Fruit fly (Drosophila melanogaster) whole organism, embryonic: Measurements from ENCODE around the gene KP78a.

Experiments used
- Adf1 ChIP-seq: fragments of 200-800 bp; sonication (Bioruptor generic); IDR thresholded peaks from 2 replicates; pipeline ENCODE4 v1.3.6; 2022; ENCODE audit warnings: missing biosample characterization, missing genetic modification characterization
- Aef1 ChIP-seq: fragments of 200-800 bp; sonication (Bioruptor generic); IDR thresholded peaks from 3 replicates; pipeline ENCODE4 v1.3.6; 2022; ENCODE audit warnings: missing biosample characterization, missing genetic modification characterization
- B-H1 ChIP-seq: fragments of 200-800 bp; sonication (Bioruptor generic); IDR thresholded peaks from 3 replicates; pipeline ENCODE4 v1.3.6; 2022; ENCODE audit warnings: missing biosample characterization, missing genetic modification characterization
- Bdp1 ChIP-seq: fragments of 200-800 bp; sonication (Bioruptor generic); optimal IDR thresholded peaks from 3 replicates; lab custom pipeline; 2016; ENCODE audit warnings: missing biosample characterization, missing genetic modification characterization
- Bgb ChIP-seq: fragments of 200-800 bp; sonication (Bioruptor generic); IDR thresholded peaks from 2 replicates; pipeline ENCODE4 v1.3.6; 2022; ENCODE audit warnings: missing biosample characterization, missing genetic modification characterization; ENCODE audit not compliant: partially characterized antibody
- Blimp-1 ChIP-seq: fragments of 200-800 bp; sonication (Bioruptor generic); optimal IDR thresholded peaks from 3 replicates; lab custom pipeline; 2018; ENCODE audit warnings: missing biosample characterization, missing genetic modification characterization, mild to moderate bottlenecking, moderate library complexity, missing genetic modification reagents
- CG10321 ChIP-seq: fragments of 200-800 bp; sonication (Bioruptor generic); IDR thresholded peaks from 2 replicates; pipeline ENCODE4 v1.3.6; 2022; ENCODE audit warnings: missing biosample characterization, missing genetic modification characterization
- CG11398 ChIP-seq: fragments of 200-800 bp; sonication (Bioruptor generic); optimal IDR thresholded peaks from 2 replicates; lab custom pipeline; 2016; ENCODE audit warnings: missing biosample characterization, missing genetic modification characterization
- CG12219 ChIP-seq: fragments of 200-800 bp; sonication (Bioruptor generic); optimal IDR thresholded peaks from 3 replicates; lab custom pipeline; 2018; ENCODE audit warnings: missing biosample characterization, mild to moderate bottlenecking, missing genetic modification characterization
- CG12236 ChIP-seq: fragments of 200-800 bp; sonication (Bioruptor generic); optimal IDR thresholded peaks from 2 replicates; lab custom pipeline; 2016; ENCODE audit warnings: missing biosample characterization, missing genetic modification characterization
- CG1233 ChIP-seq: fragments of 200-800 bp; sonication (Bioruptor generic); optimal IDR thresholded peaks from 4 replicates; lab custom pipeline; 2018; ENCODE audit warnings: missing biosample characterization, mild to moderate bottlenecking, missing genetic modification characterization
- CG12942 ChIP-seq: fragments of 200-800 bp; sonication (Bioruptor generic); optimal IDR thresholded peaks from 3 replicates; lab custom pipeline; 2016; ENCODE audit warnings: missing biosample characterization, missing genetic modification characterization
- CG13624 ChIP-seq: fragments of 200-800 bp; sonication (Bioruptor generic); optimal IDR thresholded peaks from 2 replicates; lab custom pipeline; 2016; ENCODE audit warnings: missing biosample characterization, missing genetic modification characterization
- CG18619 ChIP-seq: fragments of 200-800 bp; sonication (Bioruptor generic); optimal IDR thresholded peaks from 3 replicates; lab custom pipeline; 2017; ENCODE audit warnings: missing biosample characterization, mild to moderate bottlenecking, missing genetic modification characterization
- CG2116 ChIP-seq: fragments of 200-800 bp; sonication (Bioruptor generic); optimal IDR thresholded peaks from 3 replicates; lab custom pipeline; 2018; ENCODE audit warnings: missing biosample characterization, mild to moderate bottlenecking, missing genetic modification characterization
- CG2678 ChIP-seq: fragments of 200-800 bp; sonication (Bioruptor generic); optimal IDR thresholded peaks from 3 replicates; lab custom pipeline; 2019; ENCODE audit warnings: missing biosample characterization, mild to moderate bottlenecking, missing genetic modification characterization, moderate library complexity
- CG3281 ChIP-seq: fragments of 200-800 bp; sonication (Bioruptor generic); optimal IDR thresholded peaks from 3 replicates; lab custom pipeline; 2017; ENCODE audit warnings: missing biosample characterization, mild to moderate bottlenecking, missing genetic modification characterization
- CG4282 ChIP-seq: fragments of 200-800 bp; sonication (Bioruptor generic); optimal IDR thresholded peaks from 2 replicates; lab custom pipeline; 2016; ENCODE audit warnings: missing biosample characterization, missing genetic modification characterization
- CG6689 ChIP-seq: fragments of 200-800 bp; sonication (Bioruptor generic); IDR thresholded peaks from 2 replicates; pipeline ENCODE4 v1.3.6; 2022; ENCODE audit warnings: missing biosample characterization, missing genetic modification characterization
- CG7357 ChIP-seq: fragments of 200-800 bp; sonication (Bioruptor generic); IDR thresholded peaks from 3 replicates; pipeline ENCODE4 v1.3.6; 2022; ENCODE audit warnings: missing biosample characterization, missing genetic modification characterization
- CG8281 ChIP-seq: fragments of 200-800 bp; sonication (Bioruptor generic); optimal IDR thresholded peaks from 2 replicates; lab custom pipeline; 2018; ENCODE audit warnings: missing biosample characterization, mild to moderate bottlenecking, missing genetic modification characterization, moderate library complexity
- CG8359 ChIP-seq: fragments of 200-800 bp; sonication (Bioruptor generic); optimal IDR thresholded peaks from 2 replicates; lab custom pipeline; 2017; ENCODE audit warnings: missing biosample characterization, mild to moderate bottlenecking, missing genetic modification characterization, borderline replicate concordance
- CG8478 ChIP-seq: fragments of >200 bp; optimal IDR thresholded peaks from 2 replicates; lab custom pipeline; 2018
- CG9817 ChIP-seq: fragments of 200-800 bp; sonication (Bioruptor generic); optimal IDR thresholded peaks from 2 replicates; lab custom pipeline; 2018; ENCODE audit warnings: missing biosample characterization, mild to moderate bottlenecking, missing genetic modification characterization, moderate library complexity
- CTCF ChIP-seq: fragments of 200-800 bp; sonication (Bioruptor generic); optimal IDR thresholded peaks from 2 replicates; lab custom pipeline; 2017; ENCODE audit warnings: missing biosample characterization, mild to moderate bottlenecking, missing genetic modification characterization, moderate library complexity
- CoRest ChIP-seq: fragments of 200-800 bp; sonication (Bioruptor generic); optimal IDR thresholded peaks from 3 replicates; lab custom pipeline; 2018; ENCODE audit warnings: missing biosample characterization, mild to moderate bottlenecking, missing genetic modification characterization, moderate library complexity
- Fer2 ChIP-seq: fragments of 200-800 bp; sonication (Bioruptor generic); optimal IDR thresholded peaks from 2 replicates; lab custom pipeline; 2018; ENCODE audit warnings: missing biosample characterization, mild to moderate bottlenecking, missing genetic modification characterization, moderate library complexity
- HLHmδ ChIP-seq: fragments of 200-800 bp; sonication (Bioruptor generic); optimal IDR thresholded peaks from 2 replicates; lab custom pipeline; 2018; ENCODE audit warnings: missing biosample characterization, mild to moderate bottlenecking, missing genetic modification characterization, moderate library complexity
- Hey ChIP-seq: fragments of 200-800 bp; sonication (Bioruptor generic); optimal IDR thresholded peaks from 3 replicates; lab custom pipeline; 2018; ENCODE audit warnings: missing biosample characterization, mild to moderate bottlenecking, missing genetic modification characterization
- Nf-YB ChIP-seq: fragments of 200-800 bp; sonication (Bioruptor generic); optimal IDR thresholded peaks from 3 replicates; lab custom pipeline; 2019; ENCODE audit warnings: missing biosample characterization, mild to moderate bottlenecking, missing genetic modification characterization, moderate library complexity
- Optix ChIP-seq: fragments of 200-800 bp; sonication (Bioruptor generic); IDR thresholded peaks from 3 replicates; pipeline ENCODE4 v1.3.6; 2022; ENCODE audit warnings: missing biosample characterization, missing genetic modification characterization
- Ptx1 ChIP-seq: fragments of 200-800 bp; sonication (Bioruptor generic); IDR thresholded peaks from 2 replicates; pipeline ENCODE4 v1.3.6; 2022; ENCODE audit warnings: missing biosample characterization, missing genetic modification characterization
- Trl ChIP-seq, 3 experiments: fragments of >200 bp in 2 of 3; fragments of 200-800 bp in 1 of 3; sonication (Bioruptor generic) in 1 of 3; optimal IDR thresholded peaks; 2 replicates in 1 of 3; 3 replicates in 2 of 3; lab custom pipeline; 2016 to 2017; ENCODE audit warnings: missing biosample characterization in 1 of 3, missing genetic modification characterization in 1 of 3
- ap ChIP-seq: fragments of 200-800 bp; sonication (Bioruptor generic); IDR thresholded peaks from 2 replicates; pipeline ENCODE4 v1.3.6; 2022; ENCODE audit warnings: missing biosample characterization, missing genetic modification characterization
- ato ChIP-seq: fragments of 200-800 bp; sonication (Bioruptor generic); IDR thresholded peaks from 2 replicates; pipeline ENCODE4 v1.3.6; 2022; ENCODE audit warnings: missing biosample characterization, missing genetic modification characterization; ENCODE audit not compliant: partially characterized antibody
- br ChIP-seq: fragments of >200 bp; optimal IDR thresholded peaks from 2 replicates; lab custom pipeline; 2017
- chinmo ChIP-seq: fragments of 200-800 bp; sonication (Bioruptor generic); IDR thresholded peaks from 4 replicates; pipeline ENCODE4 v1.3.6; 2022; ENCODE audit warnings: missing biosample characterization, missing genetic modification characterization; ENCODE audit not compliant: partially characterized antibody
- chn ChIP-seq: fragments of 200-800 bp; sonication (Bioruptor generic); optimal IDR thresholded peaks from 2 replicates; lab custom pipeline; 2016; ENCODE audit warnings: missing biosample characterization, missing genetic modification characterization
- dmrt99B ChIP-seq: fragments of 200-800 bp; sonication (Bioruptor generic); optimal IDR thresholded peaks from 2 replicates; lab custom pipeline; 2018; ENCODE audit warnings: missing biosample characterization, mild to moderate bottlenecking, missing genetic modification characterization, moderate library complexity
- emc ChIP-seq: fragments of 200-800 bp; sonication (Bioruptor generic); optimal IDR thresholded peaks from 2 replicates; lab custom pipeline; 2016; ENCODE audit warnings: missing biosample characterization, missing genetic modification characterization
- gcm2 ChIP-seq: fragments of 200-800 bp; sonication (Bioruptor generic); optimal IDR thresholded peaks from 2 replicates; lab custom pipeline; 2016; ENCODE audit warnings: missing biosample characterization, missing genetic modification characterization
- grn ChIP-seq: fragments of 200-800 bp; sonication (Bioruptor generic); optimal IDR thresholded peaks from 3 replicates; lab custom pipeline; 2017; ENCODE audit warnings: missing biosample characterization, missing genetic modification characterization
- jing ChIP-seq: fragments of 200-800 bp; sonication (Bioruptor generic); optimal IDR thresholded peaks from 2 replicates; lab custom pipeline; 2018; ENCODE audit warnings: missing biosample characterization, mild to moderate bottlenecking, missing genetic modification characterization
- kah ChIP-seq: fragments of 200-800 bp; sonication (Bioruptor generic); optimal IDR thresholded peaks from 2 replicates; lab custom pipeline; 2018; ENCODE audit warnings: missing biosample characterization, mild to moderate bottlenecking, missing genetic modification characterization
- org-1 ChIP-seq: fragments of 200-800 bp; sonication (Bioruptor generic); optimal IDR thresholded peaks from 2 replicates; lab custom pipeline; 2017; ENCODE audit warnings: missing biosample characterization, missing genetic modification characterization
- rib ChIP-seq: fragments of 200-800 bp; sonication (Bioruptor generic); IDR thresholded peaks from 2 replicates; pipeline ENCODE4 v1.3.6; 2022; ENCODE audit warnings: missing biosample characterization, missing genetic modification characterization
- sens ChIP-seq: fragments of 200-800 bp; sonication (Bioruptor generic); peaks from one replicate; lab custom pipeline; 2016; ENCODE audit warnings: missing biosample characterization, missing genetic modification characterization
- sens-2 ChIP-seq: fragments of 200-800 bp; sonication (Bioruptor generic); IDR thresholded peaks from 2 replicates; pipeline ENCODE4 v1.3.6; 2022; ENCODE audit warnings: missing biosample characterization, missing genetic modification characterization
- slou ChIP-seq: fragments of 200-800 bp; sonication (Bioruptor generic); optimal IDR thresholded peaks from 3 replicates; lab custom pipeline; 2016; ENCODE audit warnings: missing biosample characterization, missing genetic modification characterization
- sob ChIP-seq: fragments of 200-800 bp; sonication (Bioruptor generic); IDR thresholded peaks from 2 replicates; pipeline ENCODE4 v1.3.6; 2022; ENCODE audit warnings: missing biosample characterization, missing genetic modification characterization
- stwl ChIP-seq: fragments of 200-800 bp; sonication (Bioruptor generic); optimal IDR thresholded peaks from 3 replicates; lab custom pipeline; 2018; ENCODE audit warnings: missing biosample characterization, mild to moderate bottlenecking, missing genetic modification characterization, moderate library complexity
- vvl ChIP-seq: fragments of 200-800 bp; sonication (Bioruptor generic); IDR thresholded peaks from 2 replicates; pipeline ENCODE4 v1.3.6; 2022; ENCODE audit warnings: missing biosample characterization, missing genetic modification characterization

Gene KP78a

dm6 chr3R:11392805-11393204 lies 39.9 kb upstream of the KP78a start (continued):
- TF ChIP-seq CG2116 (GFP tag; lab: Kevin White, UChicago), result peak; percentile 51
- TF ChIP-seq sob (GFP tag; lab: Robert Waterston, UW), result no peak; the same call in 1 of the 2 replicates
- TF ChIP-seq CoRest (tag; lab: Kevin White, UChicago), result peak; percentile 63
- peak; percentile 83 for TF ChIP-seq sens-2 (GFP tag; lab: Robert Waterston, UW)
- no peak for TF ChIP-seq CG3281 (GFP tag; lab: Kevin White, UChicago)
- TF ChIP-seq Ptx1 (GFP tag; lab: Robert Waterston, UW), result peak; percentile 59; the same call in 1 of the 2 replicates
- peak; percentile 36 for TF ChIP-seq slou (GFP tag; lab: Kevin White, UChicago)
- peak; percentile 93 for TF ChIP-seq stwl (tag; lab: Kevin White, UChicago)
- TF ChIP-seq Bgb (GFP tag; lab: Robert Waterston, UW), result no peak
- TF ChIP-seq vvl (GFP tag; lab: Robert Waterston, UW), result no peak
- TF ChIP-seq Fer2 (tag; lab: Kevin White, UChicago), result peak; percentile 44
- TF ChIP-seq CG10321 (GFP tag; lab: Robert Waterston, UW), result peak; percentile 41; the same call in 1 of the 2 replicates
- TF ChIP-seq rib, result no peak
- peak; percentile 89 for TF ChIP-seq sens (GFP tag; lab: Kevin White, UChicago)
- peak; percentile 46 for TF ChIP-seq CG13624 (GFP tag; lab: Kevin White, UChicago)
- TF ChIP-seq ato (GFP tag; lab: Robert Waterston, UW), result no peak
- peak; percentile 67 for TF ChIP-seq ap (GFP tag; lab: Robert Waterston, UW)
- TF ChIP-seq Adf1 (GFP tag; lab: Robert Waterston, UW), result no peak
- TF ChIP-seq CG6689, result peak; percentile 45; the same call in 1 of the 2 replicates
- no peak for TF ChIP-seq br (lab: Kevin White, UChicago)
- TF ChIP-seq Bdp1 (GFP tag; lab: Kevin White, UChicago), result peak; percentile 37
- no peak for TF ChIP-seq gcm2
- TF ChIP-seq Blimp-1 (GFP tag; lab: Kevin White, UChicago), result no peak
- peak; percentile 21 for TF ChIP-seq CG12942
- TF ChIP-seq CG18619, result peak; percentile 73
- TF ChIP-seq emc (GFP tag; lab: Kevin White, UChicago), result no peak
- peak in 1 of 2 experiments; percentile 8 for TF ChIP-seq Trl (optimal IDR thresholded peaks at IDR 0.05; lab: Kevin White, UChicago)
- peak; percentile 69 for TF ChIP-seq Trl (GFP tag; optimal IDR thresholded peaks at IDR 0.05; lab: Kevin White, UChicago)
- TF ChIP-seq CG9817 (tag; lab: Kevin White, UChicago), result peak; percentile 65
- TF ChIP-seq CG8478 (lab: Kevin White, UChicago), result no peak
- TF ChIP-seq jing, result peak; percentile 42
- TF ChIP-seq CTCF, result peak; percentile 47
- TF ChIP-seq CG1233 (GFP tag; lab: Kevin White, UChicago), result peak; percentile 88
- no peak for TF ChIP-seq chinmo (GFP tag; lab: Robert Waterston, UW)
- TF ChIP-seq kah (GFP tag; lab: Kevin White, UChicago), result peak; percentile 49
- TF ChIP-seq CG8281 (tag; lab: Kevin White, UChicago), result peak; percentile 39
- TF ChIP-seq CG4282 (GFP tag; lab: Kevin White, UChicago), result no peak
- peak; percentile 30 for TF ChIP-seq Hey (tag; lab: Kevin White, UChicago)
- TF ChIP-seq CG2678 (tag; lab: Kevin White, UChicago), result no peak
- 0 out of 3 replicates have a peak, but pooled peaks have one; percentile 31 for TF ChIP-seq CG7357 (GFP tag; lab: Robert Waterston, UW)
- no peak for TF ChIP-seq grn (GFP tag; lab: Kevin White, UChicago)
- TF ChIP-seq B-H1 (GFP tag; lab: Robert Waterston, UW), result 0 out of 3 replicates have a peak, but pooled peaks have one; percentile 31
- TF ChIP-seq Aef1 (GFP tag; lab: Robert Waterston, UW), result 0 out of 3 replicates have a peak, but pooled peaks have one; percentile 33
- no peak for TF ChIP-seq dmrt99B (tag; lab: Kevin White, UChicago)
- peak; percentile 78 for TF ChIP-seq CG8359
- peak; percentile 63 for TF ChIP-seq CG12219 (GFP tag; lab: Kevin White, UChicago)
- TF ChIP-seq Nf-YB (GFP tag; lab: Kevin White, UChicago), result peak; percentile 40
- TF ChIP-seq HLHmδ (GFP tag; lab: Kevin White, UChicago), result peak; percentile 98
- peak; percentile 62 for TF ChIP-seq chn (GFP tag; lab: Kevin White, UChicago)
- peak; percentile 73 for TF ChIP-seq CG12236 (GFP tag; lab: Kevin White, UChicago)
- TF ChIP-seq CG11398 (GFP tag; lab: Kevin White, UChicago), result peak; percentile 60
- peak; percentile 33 for TF ChIP-seq org-1 (GFP tag; lab: Kevin White, UChicago)
- peak; percentile 65; the same call in 2 of the 3 replicates for TF ChIP-seq Optix (GFP tag; lab: Robert Waterston, UW)
